Worm (Caenorhabditis elegans): ENCODE data around the gene C02B10.6.
A peak's percentile ranks its signal among the peaks of the same experiment; 100 is the strongest.
"Not testable (repeated sequence)": the region's sequence is repeated elsewhere in the genome, so short reads cannot be mapped to it uniquely, and the experiment has no call there.

The C02B10.6 gene

DNA sequence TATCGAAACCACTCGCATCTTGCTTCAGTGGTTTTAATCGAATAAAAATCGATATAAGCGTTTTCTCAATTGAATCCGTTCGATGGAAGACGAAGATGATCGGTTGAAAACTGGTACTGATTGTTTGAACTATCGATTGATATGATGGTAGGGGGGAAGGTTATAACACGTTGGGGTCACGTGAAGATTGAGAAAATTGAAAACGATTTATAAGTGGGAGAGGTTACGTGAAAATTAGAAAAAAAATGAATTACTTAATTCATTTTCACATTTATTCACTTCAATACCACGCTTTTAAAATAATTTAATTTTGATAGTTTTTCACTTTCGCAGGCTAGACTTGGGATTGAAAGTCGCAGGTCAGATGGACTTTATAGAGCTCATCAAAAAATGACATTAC is 9.7 kb upstream of the C02B10.6 start, which contains the start of gene C09B9.7:
Gene C09B9.7 (minus strand): TSS at position 101 of the 400 bp plus-strand sequence.
- no peak for TF ChIP-seq cog-1 (tag; optimal IDR thresholded peaks at IDR 0.05)
- TF ChIP-seq ztf-23 (GFP tag; IDR thresholded peaks at IDR 0.05): no peak
- TF ChIP-seq med-1 (GFP tag; optimal IDR thresholded peaks at IDR 0.05; ENCODE audit: insufficient read depth): no peak
- no peak for TF ChIP-seq ztf-29 (GFP tag; IDR thresholded peaks at IDR 0.05)
- no peak for TF ChIP-seq flt-1 (GFP tag; IDR thresholded peaks at IDR 0.05)
- TF ChIP-seq T22C8.4 (GFP tag; IDR thresholded peaks at IDR 0.05): no peak
- no peak for TF ChIP-seq klf-2 (GFP tag; conservative IDR thresholded peaks at IDR 0.05)
- TF ChIP-seq tab-1 (GFP tag; IDR thresholded peaks at IDR 0.05): no peak
- TF ChIP-seq ref-1 (GFP tag; conservative IDR thresholded peaks at IDR 0.05): no peak

DNA sequence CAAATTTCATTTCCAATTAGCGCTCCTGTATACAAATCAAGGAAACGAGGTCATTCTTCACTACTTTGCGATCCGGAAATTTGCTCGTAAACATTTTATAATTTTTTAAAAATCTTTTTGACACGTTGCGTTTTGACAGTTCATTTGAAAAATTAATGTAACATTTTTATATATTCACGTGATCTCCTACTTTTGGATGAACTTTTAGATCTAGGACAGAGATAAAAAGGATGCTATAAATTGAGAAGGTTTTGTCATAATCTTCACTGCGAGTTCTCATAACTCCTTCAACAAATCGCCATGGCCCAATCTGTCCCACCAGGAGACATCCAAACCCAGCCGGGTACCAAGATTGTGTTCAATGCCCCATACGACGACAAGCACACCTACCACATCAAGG is 8.4 kb upstream of the C02B10.6 start, which contains the start of gene msp-57:
Gene msp-57 (plus strand): TSS at position 301 of the 400 bp plus-strand sequence.
- not testable (repeated sequence) for TF ChIP-seq ref-1 (GFP tag; conservative IDR thresholded peaks at IDR 0.05); T22C8.4 (GFP tag; IDR thresholded peaks at IDR 0.05); ztf-23 (GFP tag; IDR thresholded peaks at IDR 0.05)

ce11 chrIV:5063297-5063696 is 7.4 kb upstream of the C02B10.6 start:
- TF ChIP-seq T22C8.4 (GFP tag; IDR thresholded peaks at IDR 0.05): no peak
- no peak for TF ChIP-seq ref-1 (GFP tag; conservative IDR thresholded peaks at IDR 0.05)
- no peak for TF ChIP-seq med-1 (GFP tag; optimal IDR thresholded peaks at IDR 0.05; ENCODE audit: insufficient read depth)
- no peak for TF ChIP-seq tab-1 (GFP tag; IDR thresholded peaks at IDR 0.05)
- TF ChIP-seq ztf-23 (GFP tag; IDR thresholded peaks at IDR 0.05): no peak
- TF ChIP-seq ztf-29 (GFP tag; IDR thresholded peaks at IDR 0.05): no peak
- TF ChIP-seq cog-1 (tag; optimal IDR thresholded peaks at IDR 0.05): no peak
- TF ChIP-seq flt-1 (GFP tag; IDR thresholded peaks at IDR 0.05): no peak
- no peak for TF ChIP-seq klf-2 (GFP tag; conservative IDR thresholded peaks at IDR 0.05)

ce11 chrIV:5064961-5065360 is 5.7 kb upstream of the C02B10.6 start, which contains the start of gene msp-53:
Gene msp-53, minus strand, starts transcription at chrIV:5065061.
- TF ChIP-seq T22C8.4 (GFP tag; IDR thresholded peaks at IDR 0.05); cog-1 (tag; optimal IDR thresholded peaks at IDR 0.05); ztf-23 (GFP tag; IDR thresholded peaks at IDR 0.05): not testable (repeated sequence)

DNA sequence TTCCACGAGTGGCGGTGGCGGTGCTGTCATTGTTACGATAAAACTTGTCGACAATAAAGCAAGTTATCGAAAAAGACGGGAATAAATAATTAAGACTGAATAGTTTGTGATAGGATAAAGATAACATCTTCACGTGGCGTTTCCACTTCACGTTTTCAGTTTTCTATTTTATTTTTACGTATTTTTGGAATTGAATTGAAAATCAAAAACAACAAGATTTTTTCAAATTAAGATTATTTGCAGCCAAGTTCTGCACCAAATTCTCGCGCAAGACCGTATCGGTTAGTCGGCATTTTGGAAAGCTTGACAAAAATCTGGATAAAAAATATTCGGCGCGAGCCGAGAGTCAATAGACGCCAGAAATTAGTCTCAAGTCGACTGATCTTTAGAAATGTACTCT is 3.8 kb upstream of the C02B10.6 start, which contains the start of gene ttbk-2.2:
Gene ttbk-2.2 (minus strand): TSS at position 101 of the 400 bp plus-strand sequence.
- not testable (repeated sequence) for TF ChIP-seq cog-1 (tag; optimal IDR thresholded peaks at IDR 0.05); med-1 (GFP tag; optimal IDR thresholded peaks at IDR 0.05; ENCODE audit: insufficient read depth); ztf-23 (GFP tag; IDR thresholded peaks at IDR 0.05)

- not testable (repeated sequence) for TF ChIP-seq cog-1 (tag; optimal IDR thresholded peaks at IDR 0.05); flt-1 (GFP tag; IDR thresholded peaks at IDR 0.05); klf-2 (GFP tag; conservative IDR thresholded peaks at IDR 0.05)
Measured at ce11 chrIV:5068541-5068940, 2.2 kb upstream of the C02B10.6 start, which contains the start of the genes R13H9.6 and rmd-6. Gene R13H9.6, minus strand, starts transcription at chrIV:5068641. Gene rmd-6, plus strand, starts transcription at chrIV:5068845.

DNA sequence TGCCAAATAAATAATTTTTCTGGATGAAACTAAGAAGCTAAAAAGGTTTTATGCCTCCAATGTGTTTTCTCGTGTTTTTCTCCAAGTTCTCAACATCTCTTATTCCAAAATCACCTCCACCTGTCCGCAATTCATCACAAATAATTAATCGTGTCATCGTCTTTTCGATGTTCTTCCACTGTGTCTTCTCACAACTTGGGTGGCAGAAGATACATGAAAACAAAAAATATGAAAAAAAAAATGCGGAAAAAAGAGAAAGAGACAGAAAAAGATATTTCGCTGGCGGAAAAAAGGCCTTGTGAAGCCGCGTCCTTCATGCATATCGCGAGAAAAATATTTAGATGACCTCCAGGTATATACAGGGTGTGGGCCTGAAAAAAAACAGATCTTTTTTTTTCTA is 3.1 kb downstream of the C02B10.6 start:
- TF ChIP-seq klf-2 (GFP tag; conservative IDR thresholded peaks at IDR 0.05): no peak
- TF ChIP-seq ztf-23 (GFP tag; IDR thresholded peaks at IDR 0.05): no peak
- no peak for TF ChIP-seq med-1 (GFP tag; optimal IDR thresholded peaks at IDR 0.05; ENCODE audit: insufficient read depth)
- no peak for TF ChIP-seq T22C8.4 (GFP tag; IDR thresholded peaks at IDR 0.05)
- no peak for TF ChIP-seq tab-1 (GFP tag; IDR thresholded peaks at IDR 0.05)
- TF ChIP-seq cog-1 (tag; optimal IDR thresholded peaks at IDR 0.05): no peak
- TF ChIP-seq ref-1 (GFP tag; conservative IDR thresholded peaks at IDR 0.05): no peak
- TF ChIP-seq flt-1 (GFP tag; IDR thresholded peaks at IDR 0.05): no peak
- no peak for TF ChIP-seq ztf-29 (GFP tag; IDR thresholded peaks at IDR 0.05)

ce11 chrIV:5076607-5077006 is 5.9 kb downstream of the C02B10.6 start:
- no peak for TF ChIP-seq cog-1 (tag; optimal IDR thresholded peaks at IDR 0.05)
- TF ChIP-seq T22C8.4 (GFP tag; IDR thresholded peaks at IDR 0.05): no peak
- TF ChIP-seq flt-1 (GFP tag; IDR thresholded peaks at IDR 0.05): no peak
- no peak for TF ChIP-seq tab-1 (GFP tag; IDR thresholded peaks at IDR 0.05)
- TF ChIP-seq klf-2 (GFP tag; conservative IDR thresholded peaks at IDR 0.05): no peak
- no peak for TF ChIP-seq med-1 (GFP tag; optimal IDR thresholded peaks at IDR 0.05; ENCODE audit: insufficient read depth)
- no peak for TF ChIP-seq ztf-23 (GFP tag; IDR thresholded peaks at IDR 0.05)
- TF ChIP-seq ztf-29 (GFP tag; IDR thresholded peaks at IDR 0.05): no peak
- no peak for TF ChIP-seq ref-1 (GFP tag; conservative IDR thresholded peaks at IDR 0.05)

ce11 chrIV:5077918-5078317 is 7.2 kb downstream of the C02B10.6 start:
- TF ChIP-seq T22C8.4 (GFP tag; IDR thresholded peaks at IDR 0.05) (no peak), tab-1 (GFP tag; IDR thresholded peaks at IDR 0.05) (0 out of 2 replicates have a peak, but pooled peaks have one; percentile 22)

ce11 chrIV:5078846-5079245 is 8.2 kb downstream of the C02B10.6 start:
- peak; percentile 2 for TF ChIP-seq cog-1 (tag; optimal IDR thresholded peaks at IDR 0.05)
- no peak for TF ChIP-seq T22C8.4 (GFP tag; IDR thresholded peaks at IDR 0.05)

DNA sequence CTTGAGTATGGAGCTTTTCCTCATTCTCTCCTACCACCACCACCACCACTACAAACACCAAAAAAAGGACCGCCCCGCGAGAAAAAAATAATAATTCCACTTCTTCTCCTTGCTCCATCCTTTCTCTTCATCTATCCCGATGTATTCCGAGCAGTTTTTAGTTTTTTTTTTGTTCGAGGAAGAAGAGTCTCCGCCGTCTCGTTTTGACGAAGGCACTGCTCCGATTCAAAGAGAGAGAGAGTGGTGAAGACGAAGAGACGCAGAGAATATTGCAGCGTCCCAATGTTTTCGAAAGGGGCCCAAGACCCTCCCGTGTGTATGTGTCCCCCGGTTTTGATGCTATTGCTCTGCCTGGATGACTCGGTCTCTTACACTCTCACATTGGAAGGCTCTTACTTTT is 10.4 kb downstream of the C02B10.6 start:
- TF ChIP-seq ref-1 (GFP tag; conservative IDR thresholded peaks at IDR 0.05): no peak
- no peak for TF ChIP-seq med-1 (GFP tag; optimal IDR thresholded peaks at IDR 0.05; ENCODE audit: insufficient read depth)
- no peak for TF ChIP-seq ztf-23 (GFP tag; IDR thresholded peaks at IDR 0.05)
- no peak for TF ChIP-seq ztf-29 (GFP tag; IDR thresholded peaks at IDR 0.05)
- no peak for TF ChIP-seq cog-1 (tag; optimal IDR thresholded peaks at IDR 0.05)
- TF ChIP-seq tab-1 (GFP tag; IDR thresholded peaks at IDR 0.05): no peak
- no peak for TF ChIP-seq klf-2 (GFP tag; conservative IDR thresholded peaks at IDR 0.05)
- TF ChIP-seq T22C8.4 (GFP tag; IDR thresholded peaks at IDR 0.05): no peak
- no peak for TF ChIP-seq flt-1 (GFP tag; IDR thresholded peaks at IDR 0.05)

All from whole organism, midembryonic.